Fruit fly (Drosophila melanogaster): ENCODE measurements around the gene CG42831.

CG42831 gene

dm6 chr3L:10810539-10811443 is 3.8 kb upstream of the CG42831 start (continued):
- peak; percentile 72 for TF ChIP-seq BtbVII (GFP tag; optimal IDR thresholded peaks at IDR 0.05)
- no peak for TF ChIP-seq CG10274 (GFP tag; optimal IDR thresholded peaks at IDR 0.05)
- peak; percentile 7 for TF ChIP-seq NC2β (GFP tag; optimal IDR thresholded peaks at IDR 0.05)
- TF ChIP-seq Gug (GFP tag; IDR thresholded peaks at IDR 0.05): 0 out of 4 replicates have a peak, but pooled peaks have one; percentile 29
- no peak for TF ChIP-seq CG13287 (GFP tag; IDR thresholded peaks at IDR 0.05; ENCODE audit: partially characterized antibody)
- TF ChIP-seq mld (GFP tag; IDR thresholded peaks at IDR 0.05; ENCODE audit: partially characterized antibody): no peak
- peak; percentile 57 for TF ChIP-seq CG13775 (GFP tag; optimal IDR thresholded peaks at IDR 0.05)
- no peak for TF ChIP-seq hb (GFP tag; IDR thresholded peaks at IDR 0.05; ENCODE audit: partially characterized antibody)
- no peak for TF ChIP-seq pzg (GFP tag; optimal IDR thresholded peaks at IDR 0.05)
- TF ChIP-seq dpn (GFP tag; optimal IDR thresholded peaks at IDR 0.05): peak; percentile 31 to 61
- peak; percentile 77 for TF ChIP-seq Ada2b (GFP tag; IDR thresholded peaks at IDR 0.05)
- peak; percentile 29 for TF ChIP-seq cato (GFP tag; optimal IDR thresholded peaks at IDR 0.05; ENCODE audit: borderline replicate concordance)
- TF ChIP-seq pnt (GFP tag; optimal IDR thresholded peaks at IDR 0.05): no peak
- peak in 1 of 2 experiments; percentile 79 for TF ChIP-seq Hr51 (GFP tag; optimal IDR thresholded peaks at IDR 0.05)
- peak; percentile 70 for TF ChIP-seq CG15514 (GFP tag; optimal IDR thresholded peaks at IDR 0.05)
- TF ChIP-seq zen2 (GFP tag; IDR thresholded peaks at IDR 0.05; ENCODE audit: partially characterized antibody): no peak
- TF ChIP-seq Spps (tag; optimal IDR thresholded peaks at IDR 0.05): no peak
- TF ChIP-seq klu (GFP tag; IDR thresholded peaks at IDR 0.05): peak; percentile 48; the same call in 1 of the 2 replicates
- no peak for TF ChIP-seq CG17612 (GFP tag; IDR thresholded peaks at IDR 0.05)
- TF ChIP-seq CG1832 (GFP tag; optimal IDR thresholded peaks at IDR 0.05): peak; percentile 91
- no peak for TF ChIP-seq BEAF-32 (GFP tag; optimal IDR thresholded peaks at IDR 0.05)
- peak; percentile 80 for TF ChIP-seq Fer3 (tag; optimal IDR thresholded peaks at IDR 0.05)
- peak; percentile 57 for TF ChIP-seq bcd (GFP tag; optimal IDR thresholded peaks at IDR 0.05)
- peak; percentile 6 for TF ChIP-seq dm (GFP tag; optimal IDR thresholded peaks at IDR 0.05)
- peak; percentile 13 for TF ChIP-seq crc (GFP tag; optimal IDR thresholded peaks at IDR 0.05)
- TF ChIP-seq CG6813 (GFP tag; optimal IDR thresholded peaks at IDR 0.05): peak; percentile 33
- no peak for TF ChIP-seq CG6791 (GFP tag; IDR thresholded peaks at IDR 0.05; ENCODE audit: partially characterized antibody)
- no peak for TF ChIP-seq CG7786 (GFP tag; optimal IDR thresholded peaks at IDR 0.05)
- no peak for TF ChIP-seq Stat92E (GFP tag; optimal IDR thresholded peaks at IDR 0.05)
- TF ChIP-seq fd64A (GFP tag; optimal IDR thresholded peaks at IDR 0.05): no peak
- TF ChIP-seq sima (GFP tag; optimal IDR thresholded peaks at IDR 0.05): no peak
- TF ChIP-seq Mrtf (GFP tag; IDR thresholded peaks at IDR 0.05): peak; percentile 60; the same call in 1 of the 3 replicates
- TF ChIP-seq CG2116 (GFP tag; optimal IDR thresholded peaks at IDR 0.05): peak; percentile 22
- TF ChIP-seq CG14965 (GFP tag; optimal IDR thresholded peaks at IDR 0.05; ENCODE audit: borderline replicate concordance): no peak
- peak; percentile 15 for TF ChIP-seq Camta (GFP tag; optimal IDR thresholded peaks at IDR 0.05)
- no peak for TF ChIP-seq ato (GFP tag; IDR thresholded peaks at IDR 0.05; ENCODE audit: partially characterized antibody)
- peak; percentile 44 for TF ChIP-seq CG12942 (GFP tag; optimal IDR thresholded peaks at IDR 0.05)
- no peak for TF ChIP-seq Nf-YA (GFP tag; IDR thresholded peaks at IDR 0.05)
- TF ChIP-seq pfk (GFP tag; optimal IDR thresholded peaks at IDR 0.05): no peak
- no peak for TF ChIP-seq jumu (GFP tag; optimal IDR thresholded peaks at IDR 0.05)
- TF ChIP-seq CG6175 (GFP tag; IDR thresholded peaks at IDR 0.05): no peak
- peak; percentile 62 for TF ChIP-seq CG3407 (GFP tag; optimal IDR thresholded peaks at IDR 0.05)
- TF ChIP-seq Xrp1 (GFP tag; IDR thresholded peaks at IDR 0.05): peak; percentile 74
- no peak for TF ChIP-seq Atf-2 (GFP tag; optimal IDR thresholded peaks at IDR 0.05)
- TF ChIP-seq prd (optimal IDR thresholded peaks at IDR 0.05): no peak
- peak; percentile 65 for TF ChIP-seq prd (GFP tag; IDR thresholded peaks at IDR 0.05)
- TF ChIP-seq CG13624 (GFP tag; optimal IDR thresholded peaks at IDR 0.05): no peak

Data from whole organism, embryonic.